Worm (Caenorhabditis elegans) whole organism, young adult: ENCODE results near the gene T22E5.6.

Experiments
- B0035.1 ChIP-seq: sonication (generic microtip); optimal IDR thresholded peaks from 2 replicates; lab custom pipeline; 2016; ENCODE audit warnings: missing genetic modification characterization, mild to moderate bottlenecking, missing compliant biosample characterization, missing genotype, missing genetic modification reagents
- B0261.1 ChIP-seq: sonication (generic microtip); optimal IDR thresholded peaks from 2 replicates; lab custom pipeline; 2016; ENCODE audit warnings: mild to moderate bottlenecking, missing genetic modification characterization, moderate library complexity, missing compliant biosample characterization
- C17E4.6 ChIP-seq: fragments of 200-800 bp; sonication (Bioruptor generic); IDR thresholded peaks from 2 replicates; pipeline ENCODE4 v1.3.6; 2022; ENCODE audit warnings: missing genetic modification reagents, missing genetic modification characterization, missing compliant biosample characterization
- D2030.7 ChIP-seq: fragments of 200-800 bp; sonication (Bioruptor generic); IDR thresholded peaks from 2 replicates; pipeline ENCODE4 v1.3.6; 2022; ENCODE audit warnings: missing genetic modification reagents, missing genetic modification characterization, missing compliant biosample characterization
- F22D6.2 ChIP-seq: sonication (generic microtip); optimal IDR thresholded peaks from 2 replicates; lab custom pipeline; 2016; ENCODE audit warnings: mild to moderate bottlenecking, missing genetic modification characterization, missing compliant biosample characterization
- F33H1.4 ChIP-seq: fragments of 200-800 bp; sonication (Bioruptor generic); IDR thresholded peaks from 2 replicates; pipeline ENCODE4 v1.3.6; 2022; ENCODE audit warnings: missing genetic modification reagents, missing genetic modification characterization, missing compliant biosample characterization
- F39B2.1 ChIP-seq: fragments of 200-800 bp; sonication (Bioruptor generic); IDR thresholded peaks from 2 replicates; pipeline ENCODE4 v1.3.6; 2022; ENCODE audit warnings: missing genetic modification reagents, missing genetic modification characterization, missing compliant biosample characterization
- F49E8.2 ChIP-seq: sonication (generic microtip); optimal IDR thresholded peaks from 3 replicates; lab custom pipeline; 2017; ENCODE audit warnings: missing genetic modification characterization, mild to moderate bottlenecking, missing compliant biosample characterization, antibody characterized with exemption, moderate library complexity; ENCODE audit not compliant: insufficient read depth
- K12H6.12 ChIP-seq: fragments of 200-800 bp; sonication (Bioruptor generic); optimal IDR thresholded peaks from 2 replicates; lab custom pipeline; 2018; ENCODE audit warnings: mild to moderate bottlenecking, missing genetic modification characterization, missing compliant biosample characterization
- T07F8.4 ChIP-seq: sonication (generic microtip); optimal IDR thresholded peaks from 2 replicates; lab custom pipeline; 2016; ENCODE audit warnings: mild to moderate bottlenecking, missing genetic modification characterization, moderate library complexity, missing compliant biosample characterization
- Y53F4B.3 ChIP-seq: fragments of 200-800 bp; sonication (Bioruptor generic); IDR thresholded peaks from 2 replicates; pipeline ENCODE4 v1.3.6; 2022; ENCODE audit warnings: missing genetic modification reagents, missing genetic modification characterization, missing compliant biosample characterization
- Y53G8AR.9 ChIP-seq: fragments of 200-800 bp; sonication (Bioruptor generic); conservative IDR thresholded peaks from 2 replicates; pipeline ENCODE4 v1.3.6; 2022; ENCODE audit warnings: missing genetic modification reagents, missing genetic modification characterization, missing compliant biosample characterization
- Y67H2A.10 ChIP-seq: fragments of 200-800 bp; sonication (Bioruptor generic); conservative IDR thresholded peaks from 2 replicates; pipeline ENCODE4 v1.3.6; 2022; ENCODE audit warnings: missing genetic modification reagents, missing genetic modification characterization, missing compliant biosample characterization
- Y79H2A.3 ChIP-seq: fragments of 200-800 bp; sonication (Bioruptor generic); conservative IDR thresholded peaks from 2 replicates; pipeline ENCODE4 v1.3.6; 2022; ENCODE audit warnings: missing genetic modification reagents, missing genetic modification characterization, missing compliant biosample characterization
- Y95B8A.8 ChIP-seq: fragments of 200-800 bp; sonication (Bioruptor generic); IDR thresholded peaks from 2 replicates; pipeline ENCODE4 v1.3.6; 2022; ENCODE audit warnings: missing genetic modification reagents, missing genetic modification characterization, missing compliant biosample characterization
- ama-1 ChIP-seq, 3 experiments: fragments of 150-350 bp in 1 of 3; sonication (generic microtip) in 2 of 3; optimal IDR thresholded peaks; 2 replicates each; lab custom pipeline; 2014 to 2018; ENCODE audit warnings: missing biosample characterization in 2 of 3, missing genetic modification characterization in 2 of 3, missing genetic modification reagents in 2 of 3
- aptf-3 ChIP-seq: fragments of 200-800 bp; sonication (Bioruptor generic); IDR thresholded peaks from 2 replicates; pipeline ENCODE4 v1.3.6; 2022; ENCODE audit warnings: missing genetic modification characterization, missing compliant biosample characterization
- attf-3 ChIP-seq: fragments of 200-800 bp; sonication (Bioruptor generic); conservative IDR thresholded peaks from 2 replicates; pipeline ENCODE4 v1.3.6; 2022; ENCODE audit warnings: missing genetic modification reagents, missing genetic modification characterization, missing compliant biosample characterization
- bed-1 ChIP-seq: fragments of 200-800 bp; sonication (Bioruptor generic); IDR thresholded peaks from 2 replicates; pipeline ENCODE4 v1.3.6; 2022; ENCODE audit warnings: missing genetic modification reagents, missing genetic modification characterization, missing compliant biosample characterization
- bed-2 ChIP-seq: fragments of 200-800 bp; sonication (Bioruptor generic); IDR thresholded peaks from 2 replicates; pipeline ENCODE4 v1.3.6; 2022; ENCODE audit warnings: missing genetic modification reagents, missing genetic modification characterization, missing compliant biosample characterization
- ceh-100 ChIP-seq: fragments of 200-800 bp; sonication (Bioruptor generic); IDR thresholded peaks from 2 replicates; pipeline ENCODE4 v1.3.6; 2022; ENCODE audit warnings: missing genetic modification reagents, missing genetic modification characterization, missing compliant biosample characterization
- ceh-58 ChIP-seq: fragments of 200-800 bp; sonication (Bioruptor generic); IDR thresholded peaks from 2 replicates; pipeline ENCODE4 v1.3.6; 2022; ENCODE audit warnings: missing genetic modification characterization, missing compliant biosample characterization
- dox-1 ChIP-seq: fragments of 200-800 bp; sonication (Bioruptor generic); IDR thresholded peaks from 2 replicates; pipeline ENCODE4 v1.3.6; 2022; ENCODE audit warnings: missing genetic modification reagents, missing genetic modification characterization, missing compliant biosample characterization
- gei-17 ChIP-seq: fragments of 200-800 bp; sonication (Bioruptor generic); optimal IDR thresholded peaks from 2 replicates; lab custom pipeline; 2018; ENCODE audit warnings: mild to moderate bottlenecking, missing genetic modification characterization, missing compliant biosample characterization
- hmg-1.2 ChIP-seq: fragments of 200-800 bp; sonication (Bioruptor generic); IDR thresholded peaks from 2 replicates; pipeline ENCODE4 v1.3.6; 2022; ENCODE audit warnings: missing genetic modification reagents, missing genetic modification characterization, missing compliant biosample characterization
- hmg-20 ChIP-seq: fragments of 200-800 bp; sonication (Bioruptor generic); IDR thresholded peaks from 2 replicates; pipeline ENCODE4 v1.3.6; 2022; ENCODE audit warnings: missing genetic modification reagents, missing genetic modification characterization, missing compliant biosample characterization
- hrde-1 ChIP-seq: sonication (generic microtip); optimal IDR thresholded peaks from 2 replicates; lab custom pipeline; 2016; ENCODE audit warnings: missing genetic modification characterization, mild to moderate bottlenecking, missing compliant biosample characterization, moderate library complexity, missing genotype, missing genetic modification reagents, borderline replicate concordance
- mcd-1 ChIP-seq: fragments of 200-800 bp; sonication (Bioruptor generic); IDR thresholded peaks from 2 replicates; pipeline ENCODE4 v1.3.6; 2022; ENCODE audit warnings: missing genetic modification reagents, missing genetic modification characterization, missing compliant biosample characterization
- mel-28 ChIP-seq: sonication (generic microtip); optimal IDR thresholded peaks from 2 replicates; lab custom pipeline; 2016; ENCODE audit warnings: borderline replicate concordance, mild to moderate bottlenecking, missing genetic modification characterization, missing compliant biosample characterization
- mxl-1 ChIP-seq: sonication (generic microtip); optimal IDR thresholded peaks from 2 replicates; lab custom pipeline; 2016; ENCODE audit warnings: missing genetic modification characterization, missing compliant biosample characterization
- nfyb-1 ChIP-seq: fragments of 200-800 bp; sonication (Bioruptor generic); IDR thresholded peaks from 2 replicates; pipeline ENCODE4 v1.3.6; 2022; ENCODE audit warnings: missing genetic modification reagents, missing genetic modification characterization, missing compliant biosample characterization
- nhr-179 ChIP-seq: sonication (generic microtip); optimal IDR thresholded peaks from 2 replicates; lab custom pipeline; 2016; ENCODE audit warnings: mild to moderate bottlenecking, missing genetic modification characterization, missing compliant biosample characterization
- pbrm-1 ChIP-seq: fragments of 200-800 bp; sonication (Bioruptor generic); IDR thresholded peaks from 2 replicates; pipeline ENCODE4 v1.3.6; 2022; ENCODE audit warnings: missing genetic modification reagents, missing genetic modification characterization, missing compliant biosample characterization
- rcor-1 ChIP-seq: fragments of 200-800 bp; sonication (Bioruptor generic); IDR thresholded peaks from 2 replicates; pipeline ENCODE4 v1.3.6; 2022; ENCODE audit warnings: missing genetic modification reagents, missing genetic modification characterization, missing compliant biosample characterization
- rec-8 ChIP-seq, 2 experiments: sonication (generic microtip); optimal IDR thresholded peaks; 2 replicates each; lab custom pipeline; 2016; ENCODE audit warnings: mild to moderate bottlenecking in 2 of 2, missing genetic modification characterization in 2 of 2, missing genetic modification reagents in 2 of 2, missing genotype in 2 of 2, missing biosample characterization in 1 of 2, missing compliant biosample characterization in 1 of 2, moderate library complexity in 1 of 2
- repo-1 ChIP-seq: sonication (generic microtip); optimal IDR thresholded peaks from 2 replicates; lab custom pipeline; 2017; ENCODE audit warnings: mild to moderate bottlenecking, missing genetic modification characterization, missing compliant biosample characterization
- rpc-1 ChIP-seq, 2 experiments: fragments of 150-350 bp in 1 of 2; sonication (generic microtip) in 1 of 2; optimal IDR thresholded peaks; 2 replicates each; lab custom pipeline; 2014 to 2018; ENCODE audit warnings: missing biosample characterization in 1 of 2, missing genetic modification characterization in 1 of 2, missing genetic modification reagents in 1 of 2, missing genotype in 1 of 2
- sea-2 ChIP-seq: fragments of 200-800 bp; sonication (Bioruptor generic); IDR thresholded peaks from 2 replicates; pipeline ENCODE4 v1.3.6; 2022; ENCODE audit warnings: missing genetic modification characterization, missing compliant biosample characterization
- sptf-2 ChIP-seq: fragments of 200-800 bp; sonication (Bioruptor generic); optimal IDR thresholded peaks from 2 replicates; lab custom pipeline; 2018; ENCODE audit warnings: mild to moderate bottlenecking, missing genetic modification characterization, missing compliant biosample characterization
- tbx-9 ChIP-seq: sonication (generic microtip); optimal IDR thresholded peaks from 2 replicates; lab custom pipeline; 2016; ENCODE audit warnings: borderline replicate concordance, missing genetic modification characterization, inconsistent platforms, missing compliant biosample characterization
- zim-3 ChIP-seq: sonication (generic microtip); optimal IDR thresholded peaks from 2 replicates; lab custom pipeline; 2017; ENCODE audit warnings: mild to moderate bottlenecking, missing genetic modification characterization, moderate library complexity, missing compliant biosample characterization
- ztf-25 ChIP-seq: fragments of 200-800 bp; sonication (Bioruptor generic); IDR thresholded peaks from 2 replicates; pipeline ENCODE4 v1.3.6; 2022; ENCODE audit warnings: missing genetic modification reagents, missing genetic modification characterization, missing compliant biosample characterization

Gene T22E5.6

ce11 chrX:6399450-6399849 is 16.8 kb downstream of the T22E5.6 start:
- no peak for TF ChIP-seq D2030.7 (GFP tag; lab: Robert Waterston, UW)
- no peak for TF ChIP-seq aptf-3
- no peak for TF ChIP-seq sptf-2 (GFP tag; lab: Kevin White, UChicago)
- no peak for TF ChIP-seq B0261.1 (tag; lab: Kevin White, UChicago)
- no peak for TF ChIP-seq Y53F4B.3 (GFP tag; lab: Robert Waterston, UW)
- TF ChIP-seq hmg-20 (GFP tag; lab: Robert Waterston, UW): no peak
- TF ChIP-seq zim-3 (tag; lab: Kevin White, UChicago): no peak
- TF ChIP-seq K12H6.12: no peak
- no peak for TF ChIP-seq hmg-1.2 (GFP tag; lab: Robert Waterston, UW)
- no peak for TF ChIP-seq T07F8.4 (tag; lab: Kevin White, UChicago)
- TF ChIP-seq hrde-1: no peak
- no peak for TF ChIP-seq rec-8 (tag; optimal IDR thresholded peaks at IDR 0.05; lab: Kevin White, UChicago)

- TF ChIP-seq hrde-1 (no peak), Y95B8A.8 (no peak), rcor-1 (GFP tag; lab: Robert Waterston, UW) (no peak), F22D6.2 (no peak), K12H6.12 (no peak), nhr-179 (tag; lab: Kevin White, UChicago) (no peak), Y79H2A.3 (GFP tag; lab: Robert Waterston, UW) (no peak), C17E4.6 (no peak), B0035.1 (no peak), mxl-1 (tag; lab: Kevin White, UChicago) (no peak)
Observed at ce11 chrX:6391491-6391890, 24.7 kb downstream of the T22E5.6 start, which contains the start of gene igcm-2. Gene igcm-2 (minus strand): TSS chrX:6391591.

- TF ChIP-seq attf-3 (GFP tag; lab: Robert Waterston, UW): no peak
- no peak for TF ChIP-seq bed-1 (GFP tag; lab: Robert Waterston, UW)
- no peak for TF ChIP-seq sea-2 (GFP tag; lab: Robert Waterston, UW)
- no peak for TF ChIP-seq F33H1.4 (GFP tag; lab: Robert Waterston, UW)
- no peak for TF ChIP-seq Y53G8AR.9
- no peak for TF ChIP-seq hrde-1
- TF ChIP-seq nfyb-1 (GFP tag; lab: Robert Waterston, UW): no peak
- TF ChIP-seq tbx-9 (tag; lab: Kevin White, UChicago): no peak
- TF ChIP-seq Y67H2A.10: no peak
- TF ChIP-seq aptf-3: no peak
- no peak for TF ChIP-seq F49E8.2
- no peak for TF ChIP-seq repo-1 (tag; lab: Kevin White, UChicago)
- no peak for TF ChIP-seq ztf-25 (GFP tag; lab: Robert Waterston, UW)
- TF ChIP-seq mel-28 (tag; lab: Kevin White, UChicago): no peak
- no peak for TF ChIP-seq gei-17 (GFP tag; lab: Kevin White, UChicago)
Observed at ce11 chrX:6388639-6389038, 27.6 kb downstream of the T22E5.6 start.

ce11 chrX:6385185-6385584 is 31.0 kb downstream of the T22E5.6 start, which contains the start of gene igdb-3:
Gene igdb-3 (plus strand): TSS chrX:6385485.
- TF ChIP-seq tbx-9 (tag; lab: Kevin White, UChicago) (no peak), mcd-1 (GFP tag; lab: Robert Waterston, UW) (no peak), pbrm-1 (no peak), ceh-100 (GFP tag; lab: Robert Waterston, UW) (no peak), F39B2.1 (no peak), ceh-58 (GFP tag; lab: Robert Waterston, UW) (no peak), ama-1 (optimal IDR thresholded peaks at IDR 0.05; lab: Kevin White, UChicago) (no peak), ama-1 (GFP tag; optimal IDR thresholded peaks at IDR 0.05; lab: Kevin White, UChicago) (no peak), rpc-1 (optimal IDR thresholded peaks at IDR 0.05; lab: Kevin White, UChicago) (no peak), rpc-1 (tag; optimal IDR thresholded peaks at IDR 0.05; lab: Kevin White, UChicago) (no peak), K12H6.12 (no peak), Y53F4B.3 (GFP tag; lab: Robert Waterston, UW) (no peak), bed-2 (GFP tag; lab: Robert Waterston, UW) (no peak), dox-1 (GFP tag; lab: Robert Waterston, UW) (no peak)
